Fruit fly (Drosophila melanogaster) whole organism, wandering third instar larva: ENCODE measurements around the gene CG4613.

Source experiments
- Jra ChIP-seq: sonication (Bioruptor generic); optimal IDR thresholded peaks from 2 replicates; lab custom pipeline; 2016; ENCODE audit warnings: missing biosample characterization, missing genetic modification characterization
- Myc ChIP-seq: fragments of >200 bp; optimal IDR thresholded peaks from 2 replicates; lab custom pipeline; 2017
- N ChIP-seq: fragments of >200 bp; optimal IDR thresholded peaks from 2 replicates; lab custom pipeline; 2018; ENCODE audit warnings: missing biosample characterization, missing external identifiers, missing genetic modification characterization
- br ChIP-seq: fragments of 200-800 bp; sonication (Bioruptor generic); optimal IDR thresholded peaks from 2 replicates; lab custom pipeline; 2016; ENCODE audit warnings: missing biosample characterization, missing genetic modification characterization
- fru ChIP-seq: fragments of 200-800 bp; sonication (Bioruptor generic); optimal IDR thresholded peaks from 3 replicates; lab custom pipeline; 2016; ENCODE audit warnings: missing biosample characterization, mild to moderate bottlenecking, missing genetic modification characterization
- jim ChIP-seq: fragments of 175-275, 200-325 bp; sonication (Bioruptor generic); optimal IDR thresholded peaks from 2 replicates; lab custom pipeline; 2016; ENCODE audit warnings: missing biosample characterization, mild to moderate bottlenecking, missing genetic modification characterization
- lola ChIP-seq: fragments of >200 bp; optimal IDR thresholded peaks from 2 replicates; lab custom pipeline; 2017; ENCODE audit warnings: missing biosample characterization, missing genetic modification characterization
- pan ChIP-seq: fragments of >200 bp; optimal IDR thresholded peaks from 2 replicates; lab custom pipeline; 2017
- psq ChIP-seq: fragments of 200-800 bp; sonication (Bioruptor generic); optimal IDR thresholded peaks from 3 replicates; lab custom pipeline; 2017; ENCODE audit warnings: missing biosample characterization, mild to moderate bottlenecking, missing genetic modification characterization, moderate library complexity
- sage ChIP-seq: fragments of 200-800 bp; sonication (Bioruptor generic); optimal IDR thresholded peaks from 2 replicates; lab custom pipeline; 2016; ENCODE audit warnings: missing biosample characterization, mild to moderate bottlenecking, missing genetic modification characterization
- sv ChIP-seq: fragments of 200-800 bp; sonication (Bioruptor generic); optimal IDR thresholded peaks from 3 replicates; lab custom pipeline; 2016; ENCODE audit warnings: missing biosample characterization, missing genetic modification characterization
- tai ChIP-seq: sonication (Bioruptor generic); optimal IDR thresholded peaks from 2 replicates; lab custom pipeline; 2016; ENCODE audit warnings: missing biosample characterization, missing genetic modification characterization
- usp ChIP-seq: fragments of >200 bp; optimal IDR thresholded peaks from 2 replicates; lab custom pipeline; 2017; ENCODE audit warnings: missing biosample characterization, missing genetic modification characterization

DNA sequence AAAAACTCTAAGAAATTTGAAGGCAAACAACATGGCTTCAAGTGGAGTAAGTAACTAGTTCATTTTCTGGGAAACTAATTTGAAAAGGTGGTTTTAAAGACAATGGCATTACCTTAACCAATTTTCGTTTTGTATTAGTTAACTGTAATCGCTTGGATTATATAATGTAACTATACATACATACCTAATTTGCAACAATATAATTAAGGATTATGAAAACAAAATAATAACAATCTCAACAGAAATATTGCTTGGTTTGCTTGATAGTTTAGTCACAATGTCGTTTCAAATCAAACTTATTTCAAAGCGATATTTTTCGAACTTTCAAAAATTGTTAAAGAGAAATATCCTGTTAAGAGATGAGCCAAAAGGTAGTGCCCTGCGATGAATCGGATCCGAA lies 4.0 kb downstream of the CG4613 start, which contains the start of gene CG9592:
- TF ChIP-seq sv (GFP tag; lab: Kevin White, UChicago) (no peak), N (GFP tag; lab: Kevin White, UChicago) (no peak), pan (lab: Kevin White, UChicago) (no peak), Jra (GFP tag; lab: Kevin White, UChicago) (no peak), tai (no peak), lola (GFP tag; lab: Kevin White, UChicago) (no peak), fru (no peak), psq (GFP tag; lab: Kevin White, UChicago) (no peak), usp (GFP tag; lab: Kevin White, UChicago) (no peak), Myc (lab: Kevin White, UChicago) (no peak), sage (GFP tag; lab: Kevin White, UChicago) (no peak), br (GFP tag; lab: Kevin White, UChicago) (no peak), jim (no peak)
